Worm (Caenorhabditis elegans): Measurements from ENCODE around the gene cyb-1.

Gene cyb-1

DNA sequence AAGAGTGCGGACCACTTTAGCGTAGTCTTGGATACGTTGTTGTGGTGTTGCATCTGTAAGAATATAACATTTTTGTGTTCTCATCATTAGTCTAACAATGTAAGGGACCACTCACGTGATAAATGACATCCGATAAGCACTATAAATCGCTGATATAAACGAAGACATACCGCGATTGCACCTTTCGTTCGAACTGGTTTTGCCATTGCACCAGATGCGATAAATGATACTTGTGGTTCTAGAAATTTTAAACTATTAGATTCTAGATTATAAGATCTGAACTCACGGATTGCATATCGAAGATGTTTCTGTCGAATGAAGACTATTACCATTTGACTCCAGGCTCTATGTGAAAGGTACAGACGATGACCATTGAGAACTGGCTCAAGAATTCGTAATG is 36.3 kb downstream of the cyb-1 start:
- TF ChIP-seq egl-13 (tag; optimal IDR thresholded peaks at IDR 0.05) (no peak), rnt-1 (tag; optimal IDR thresholded peaks at IDR 0.05) (no peak), pqm-1 (tag; optimal IDR thresholded peaks at IDR 0.05) (no peak), snpc-4 (tag; optimal IDR thresholded peaks at IDR 0.05) (no peak), blmp-1 (tag; optimal IDR thresholded peaks at IDR 0.05) (no peak), aha-1 (tag; optimal IDR thresholded peaks at IDR 0.05) (no peak), swsn-7 (tag; optimal IDR thresholded peaks at IDR 0.05) (no peak), ama-1 (optimal IDR thresholded peaks at IDR 0.05) (no peak), grh-1 (GFP tag; IDR thresholded peaks at IDR 0.05) (no peak), xbp-1 (tag; optimal IDR thresholded peaks at IDR 0.05) (no peak), irx-1 (tag; optimal IDR thresholded peaks at IDR 0.05) (no peak), nhr-12 (tag; optimal IDR thresholded peaks at IDR 0.05) (no peak)

DNA sequence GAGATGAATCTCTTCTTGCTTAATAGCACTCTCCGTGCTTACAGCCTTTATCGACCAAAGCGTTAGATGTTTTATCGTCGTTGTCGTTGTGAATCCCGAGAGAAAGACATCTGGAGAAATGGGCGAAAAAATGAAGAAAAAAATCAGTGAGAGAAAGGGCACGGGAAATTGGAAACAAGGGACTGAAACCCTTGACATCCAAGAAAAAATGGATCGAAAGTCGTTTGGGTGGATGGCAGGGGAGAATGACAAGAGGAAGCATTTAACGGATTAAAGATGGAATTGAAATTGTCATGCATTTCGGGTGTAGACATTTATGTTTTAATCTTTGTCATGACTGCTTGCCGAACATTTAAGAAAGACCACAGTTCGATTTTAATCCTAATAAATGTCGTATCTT is 38.8 kb downstream of the cyb-1 start, which contains the start of gene inpp-1:
inpp-1 (minus strand) TSS at position 101 of the 400 bp plus-strand sequence.
- TF ChIP-seq dsc-1 (tag; optimal IDR thresholded peaks at IDR 0.05) (peak; percentile 25), C16A3.4 (tag; optimal IDR thresholded peaks at IDR 0.05) (no peak)

DNA sequence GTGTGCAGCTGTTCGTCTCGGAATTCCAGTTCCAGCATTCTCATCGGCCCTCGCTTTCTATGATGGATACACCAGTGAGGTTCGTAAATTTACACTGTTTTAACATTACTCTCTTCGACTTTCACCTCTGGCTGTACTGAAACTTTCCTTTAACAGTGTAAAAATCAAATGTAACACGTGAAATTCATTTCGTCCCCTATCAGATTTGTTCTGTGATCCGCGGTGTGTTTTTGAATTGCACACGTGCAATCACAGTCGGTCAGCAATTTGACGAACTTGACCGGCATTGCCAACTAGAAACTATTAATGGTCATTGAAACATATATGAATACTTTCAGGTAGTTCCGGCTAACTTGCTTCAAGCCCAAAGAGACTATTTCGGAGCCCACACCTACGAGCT is 42.1 kb downstream of the cyb-1 start:
- TF ChIP-seq tbx-2 (tag; optimal IDR thresholded peaks at IDR 0.05) = peak; percentile 35
- TF ChIP-seq elt-3 (tag; optimal IDR thresholded peaks at IDR 0.05) = peak in 2 of 6 experiments; percentile 5 to 12
- TF ChIP-seq blmp-1 (tag; optimal IDR thresholded peaks at IDR 0.05) = peak; percentile 65
- no peak for TF ChIP-seq F16B12.6 (tag; optimal IDR thresholded peaks at IDR 0.05)
- TF ChIP-seq nhr-85 (tag) = peak; percentile 89
- peak; percentile 61 for TF ChIP-seq nhr-20 (tag; optimal IDR thresholded peaks at IDR 0.05)
- peak; percentile 16 for TF ChIP-seq nhr-71 (tag; optimal IDR thresholded peaks at IDR 0.05)
- no peak for TF ChIP-seq C34B4.2 (tag; optimal IDR thresholded peaks at IDR 0.05)
- TF ChIP-seq lin-14 (GFP tag; optimal IDR thresholded peaks at IDR 0.05) = peak; percentile 29
- no peak for TF ChIP-seq ceh-82 (tag; optimal IDR thresholded peaks at IDR 0.05)
- TF ChIP-seq nhr-84 (tag; optimal IDR thresholded peaks at IDR 0.05) = no peak
- no peak for TF ChIP-seq fkh-10 (GFP tag; optimal IDR thresholded peaks at IDR 0.05)
- no peak for TF ChIP-seq sptf-1 (tag; optimal IDR thresholded peaks at IDR 0.05)
- peak in 1 of 2 experiments; percentile 57 for TF ChIP-seq mdl-1 (tag; optimal IDR thresholded peaks at IDR 0.05)
- no peak for TF ChIP-seq nhr-76 (tag; optimal IDR thresholded peaks at IDR 0.05)
- peak; percentile 24; the same call in 1 of the 2 replicates for TF ChIP-seq nhr-19 (GFP tag; conservative IDR thresholded peaks at IDR 0.05)
- TF ChIP-seq snu-23 (GFP tag; optimal IDR thresholded peaks at IDR 0.05) = peak; percentile 25
- TF ChIP-seq lin-35 (GFP tag; optimal IDR thresholded peaks at IDR 0.05) = peak in 1 of 2 experiments; percentile 16

DNA sequence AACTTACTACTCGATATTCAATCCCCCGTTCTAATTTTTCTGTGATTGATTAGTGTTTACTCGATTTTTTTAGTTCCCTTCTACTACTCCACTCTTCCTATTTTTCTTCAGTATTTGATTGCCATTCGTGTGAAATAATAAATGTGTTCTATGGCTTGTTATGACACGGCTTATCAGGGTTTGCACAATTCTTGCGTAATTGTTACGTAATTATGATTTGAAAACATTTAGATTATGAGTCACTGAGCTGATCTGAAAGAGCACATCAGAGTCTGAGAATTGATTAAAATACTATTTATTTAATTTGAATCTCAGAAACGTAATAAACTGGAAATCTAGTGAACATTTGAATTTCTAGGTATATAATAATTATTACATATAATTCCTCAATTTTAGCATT is 42.6 kb downstream of the cyb-1 start:
- TF ChIP-seq sox-4 (tag; optimal IDR thresholded peaks at IDR 0.05) = no peak
- no peak for TF ChIP-seq nhr-11 (tag; optimal IDR thresholded peaks at IDR 0.05)
- no peak for TF ChIP-seq C34B4.2 (tag; optimal IDR thresholded peaks at IDR 0.05)
- TF ChIP-seq lin-14 (GFP tag; optimal IDR thresholded peaks at IDR 0.05) = no peak
- no peak for TF ChIP-seq xbp-1 (tag; optimal IDR thresholded peaks at IDR 0.05)
- no peak for TF ChIP-seq Y116A8C.19 (tag; optimal IDR thresholded peaks at IDR 0.05; ENCODE audit: borderline replicate concordance)
- TF ChIP-seq ztf-4 (tag; optimal IDR thresholded peaks at IDR 0.05) = no peak
- TF ChIP-seq nhr-237 (tag; optimal IDR thresholded peaks at IDR 0.05) = no peak
- TF ChIP-seq lin-39 (tag; optimal IDR thresholded peaks at IDR 0.05) = no peak
- no peak for TF ChIP-seq lin-13 (GFP tag; optimal IDR thresholded peaks at IDR 0.05)
- no peak for TF ChIP-seq aly-2 (tag; optimal IDR thresholded peaks at IDR 0.05)
